Worm (Caenorhabditis elegans) whole organism, L3 larva: ENCODE data around the gene str-153.

Experiments
- aly-2 ChIP-seq: fragments of 150-350 bp; optimal IDR thresholded peaks from 2 replicates; lab custom pipeline; 2014; ENCODE audit warnings: missing biosample characterization, missing genetic modification characterization
- ama-1 ChIP-seq: fragments of 150-350 bp; optimal IDR thresholded peaks from 2 replicates; lab custom pipeline; 2018
- ceh-28 ChIP-seq: fragments of 150-350 bp; optimal IDR thresholded peaks from 2 replicates; lab custom pipeline; 2014; ENCODE audit warnings: missing biosample characterization, missing genetic modification reagents, missing genetic modification characterization
- ceh-82 ChIP-seq: fragments of 150-350 bp; optimal IDR thresholded peaks from 2 replicates; lab custom pipeline; 2014; ENCODE audit warnings: missing biosample characterization, missing genetic modification characterization
- ceh-9 ChIP-seq: sonication (generic microtip); optimal IDR thresholded peaks from 2 replicates; lab custom pipeline; 2018; ENCODE audit warnings: missing biosample characterization, missing genetic modification characterization
- daf-12 ChIP-seq: fragments of 150-350 bp; optimal IDR thresholded peaks from 2 replicates; lab custom pipeline; 2014; ENCODE audit warnings: missing biosample characterization, missing genetic modification reagents, missing genetic modification characterization
- egl-27 ChIP-seq: sonication (generic microtip); optimal IDR thresholded peaks from 4 replicates; lab custom pipeline; 2017; ENCODE audit warnings: missing biosample characterization, missing genetic modification reagents, missing genetic modification characterization
- egl-5 ChIP-seq: fragments of 150-350 bp; optimal IDR thresholded peaks from 2 replicates; lab custom pipeline; 2017; ENCODE audit warnings: missing biosample characterization, missing genetic modification reagents, missing genetic modification characterization, inconsistent platforms
- elt-1 ChIP-seq: fragments of 150-350 bp; optimal IDR thresholded peaks from 2 replicates; lab custom pipeline; 2014; ENCODE audit warnings: missing biosample characterization, missing genetic modification characterization
- elt-2 ChIP-seq: sonication (generic microtip); optimal IDR thresholded peaks from 2 replicates; lab custom pipeline; 2016; ENCODE audit warnings: missing genetic modification reagents, mild to moderate bottlenecking, missing genetic modification characterization, missing compliant biosample characterization
- elt-3 ChIP-seq, 3 experiments: fragments of 150-350 bp in 1 of 3; sonication (generic microtip) in 2 of 3; optimal IDR thresholded peaks; 2 replicates in 2 of 3; 4 replicates in 1 of 3; lab custom pipeline; 2014 to 2017; ENCODE audit warnings: missing biosample characterization in 3 of 3, missing genetic modification characterization in 3 of 3
- eor-1 ChIP-seq, 2 experiments: fragments of 150-350 bp; optimal IDR thresholded peaks; 2 replicates each; lab custom pipeline; 2014 to 2018; ENCODE audit warnings: missing biosample characterization in 2 of 2, missing genetic modification characterization in 2 of 2
- fkh-10 ChIP-seq: sonication (generic microtip); optimal IDR thresholded peaks from 2 replicates; lab custom pipeline; 2017; ENCODE audit warnings: missing biosample characterization, missing genetic modification reagents, missing genetic modification characterization
- fkh-2 ChIP-seq: fragments of 150-350 bp; optimal IDR thresholded peaks from 2 replicates; lab custom pipeline; 2014; ENCODE audit warnings: missing biosample characterization, missing genetic modification reagents, missing genetic modification characterization
- hmg-11 ChIP-seq: sonication (generic microtip); optimal IDR thresholded peaks from 2 replicates; lab custom pipeline; 2016; ENCODE audit warnings: missing genetic modification characterization, missing compliant biosample characterization
- lin-15B ChIP-seq: fragments of 150-350 bp; optimal IDR thresholded peaks from 2 replicates; lab custom pipeline; 2014; ENCODE audit warnings: missing biosample characterization, missing genetic modification characterization
- lin-39 ChIP-seq: fragments of 150-350 bp; optimal IDR thresholded peaks from 2 replicates; lab custom pipeline; 2018; ENCODE audit warnings: missing biosample characterization, missing genetic modification reagents, missing genetic modification characterization
- mml-1 ChIP-seq: fragments of 150-350 bp; sonication (generic microtip); optimal IDR thresholded peaks from 3 replicates; lab custom pipeline; 2014; ENCODE audit warnings: missing biosample characterization, missing genetic modification characterization
- nhr-11 ChIP-seq: fragments of 150-350 bp; optimal IDR thresholded peaks from 2 replicates; lab custom pipeline; 2014; ENCODE audit warnings: missing biosample characterization, missing genetic modification characterization
- nhr-23 ChIP-seq: fragments of 150-350 bp; optimal IDR thresholded peaks from 2 replicates; lab custom pipeline; 2014; ENCODE audit warnings: missing biosample characterization, missing genetic modification reagents, missing genetic modification characterization
- nhr-25 ChIP-seq: sonication (generic microtip); optimal IDR thresholded peaks from 2 replicates; lab custom pipeline; 2017; ENCODE audit warnings: missing biosample characterization, missing genetic modification characterization
- nhr-28 ChIP-seq: fragments of 150-350 bp; optimal IDR thresholded peaks from 2 replicates; lab custom pipeline; 2014; ENCODE audit warnings: missing biosample characterization, missing genetic modification characterization
- nhr-43 ChIP-seq: sonication (generic microtip); optimal IDR thresholded peaks from 2 replicates; lab custom pipeline; 2016; ENCODE audit warnings: mild to moderate bottlenecking, missing genetic modification characterization, missing compliant biosample characterization; ENCODE audit not compliant: poor library complexity, severe bottlenecking
- nhr-67 ChIP-seq: fragments of 150-350 bp; optimal IDR thresholded peaks from 2 replicates; lab custom pipeline; 2014; ENCODE audit warnings: missing biosample characterization, missing genetic modification characterization
- nhr-76 ChIP-seq: fragments of 150-350 bp; sonication (generic microtip); optimal IDR thresholded peaks from 5 replicates; lab custom pipeline; 2014; ENCODE audit warnings: missing biosample characterization, missing genetic modification characterization
- pqm-1 ChIP-seq: fragments of 150-350 bp; optimal IDR thresholded peaks from 2 replicates; lab custom pipeline; 2017; ENCODE audit warnings: missing biosample characterization, missing genetic modification characterization, inconsistent platforms
- sea-2 ChIP-seq: fragments of 150-350 bp; sonication (generic microtip); optimal IDR thresholded peaks from 4 replicates; lab custom pipeline; 2014; ENCODE audit warnings: missing biosample characterization, missing genetic modification reagents, missing genetic modification characterization
- snpc-4 ChIP-seq: fragments of 150-350 bp; optimal IDR thresholded peaks from 2 replicates; lab custom pipeline; 2014; ENCODE audit warnings: missing biosample characterization, missing genetic modification characterization
- unc-39 ChIP-seq: sonication (generic microtip); optimal IDR thresholded peaks from 4 replicates; lab custom pipeline; 2017; ENCODE audit warnings: missing biosample characterization, missing genetic modification characterization
- unc-62 ChIP-seq: fragments of 150-350 bp; sonication (generic microtip); optimal IDR thresholded peaks from 4 replicates; lab custom pipeline; 2014; ENCODE audit warnings: missing biosample characterization, missing genetic modification reagents, missing genetic modification characterization
- zag-1 ChIP-seq: fragments of 150-350 bp; optimal IDR thresholded peaks from 2 replicates; lab custom pipeline; 2014; ENCODE audit warnings: missing biosample characterization, missing genetic modification characterization
- ztf-11 ChIP-seq: fragments of 150-350 bp; optimal IDR thresholded peaks from 2 replicates; lab custom pipeline; 2014; ENCODE audit warnings: missing biosample characterization, missing genetic modification characterization

str-153 gene

DNA sequence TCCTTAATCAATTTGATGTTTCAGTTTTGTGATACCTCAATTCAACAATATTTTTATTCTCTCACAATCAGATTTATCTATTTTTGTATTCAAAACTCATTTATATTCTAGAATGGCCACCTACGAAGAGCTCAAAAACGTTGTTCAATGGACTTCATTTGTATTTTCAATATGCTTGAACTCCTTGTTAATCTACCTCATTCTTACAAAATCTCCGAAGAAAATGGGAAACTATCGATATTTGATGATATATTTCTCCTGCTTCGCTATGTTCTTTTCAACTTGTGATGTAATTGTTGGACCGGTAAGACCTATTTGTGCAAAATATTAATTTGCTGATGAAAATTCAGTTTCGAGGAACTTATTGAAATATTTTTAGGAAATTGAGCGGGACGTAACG is 26.4 kb downstream of the str-153 start, which contains the start of gene str-164:
TSS of gene str-164 (plus strand) at position 113 of the 400 bp plus-strand sequence.
- TF ChIP-seq unc-62 (no peak), sea-2 (no peak), nhr-25 (tag; lab: Kevin White, UChicago) (no peak), fkh-2 (tag; lab: Kevin White, UChicago) (no peak), ceh-28 (tag; lab: Kevin White, UChicago) (no peak), daf-12 (no peak), nhr-11 (tag; lab: Kevin White, UChicago) (no peak), unc-39 (tag; lab: Kevin White, UChicago) (no peak), ceh-82 (tag; lab: Kevin White, UChicago) (no peak), elt-3 (tag; optimal IDR thresholded peaks at IDR 0.05; lab: Kevin White, UChicago) (no peak)

- TF ChIP-seq ama-1 = no peak
- TF ChIP-seq egl-27 = no peak
- TF ChIP-seq lin-15B (tag; lab: Kevin White, UChicago) = no peak
- TF ChIP-seq nhr-11 (tag; lab: Kevin White, UChicago) = no peak
- no peak for TF ChIP-seq egl-5 (tag; lab: Kevin White, UChicago)
- no peak for TF ChIP-seq ztf-11 (tag; lab: Kevin White, UChicago)
- no peak for TF ChIP-seq nhr-43 (tag; lab: Kevin White, UChicago)
- TF ChIP-seq, all 47 proteins: peak for 0
These were observed 29.6 kb downstream of the str-153 start, which contains the start of gene txt-3 for ce11 chrIV:4963834-4964233. Gene txt-3, plus strand, starts transcription at chrIV:4963958.

ce11 chrIV:4969419-4969818 is 35.2 kb downstream of the str-153 start, which contains the start of gene Y9C9A.13:
Gene Y9C9A.13, minus strand, starts transcription at chrIV:4969519.
- TF ChIP-seq fkh-10 (GFP tag; lab: Kevin White, UChicago) (no peak), eor-1 (tag; optimal IDR thresholded peaks at IDR 0.05; lab: Kevin White, UChicago) (no peak), pqm-1 (tag; lab: Kevin White, UChicago) (no peak), snpc-4 (tag; lab: Kevin White, UChicago) (no peak)

DNA sequence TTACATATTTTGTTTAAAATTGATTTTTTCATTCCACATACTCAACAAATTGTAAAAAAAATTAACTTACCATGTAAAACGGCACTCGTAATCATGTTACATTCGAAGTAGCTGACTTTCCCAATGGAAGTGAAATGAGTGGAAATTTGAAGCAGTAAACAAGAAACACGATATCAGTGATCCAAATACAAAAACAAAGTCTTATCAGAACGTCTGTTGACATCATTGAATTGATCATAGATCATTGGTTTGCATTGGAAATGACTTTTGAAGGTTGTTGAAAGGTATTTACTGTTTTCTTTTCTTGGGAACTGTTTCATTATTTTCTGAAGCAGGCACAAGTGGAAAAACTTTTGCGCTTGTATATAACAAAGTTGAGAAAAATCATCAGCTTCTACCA is 41.8 kb downstream of the str-153 start, which contains the start of gene Y9C9A.16:
TSS of gene Y9C9A.16 (minus strand) at position 131 of the 400 bp plus-strand sequence.
- TF ChIP-seq nhr-43 (tag; lab: Kevin White, UChicago) (no peak), elt-1 (no peak), snpc-4 (tag; lab: Kevin White, UChicago) (no peak), unc-39 (tag; lab: Kevin White, UChicago) (no peak), egl-5 (tag; lab: Kevin White, UChicago) (no peak), aly-2 (tag; lab: Kevin White, UChicago) (no peak), hmg-11 (tag; lab: Kevin White, UChicago) (no peak), ztf-11 (tag; lab: Kevin White, UChicago) (no peak), nhr-76 (tag; lab: Kevin White, UChicago) (no peak), nhr-67 (tag; lab: Kevin White, UChicago) (no peak), nhr-25 (tag; lab: Kevin White, UChicago) (no peak), ceh-9 (no peak), nhr-23 (tag; lab: Kevin White, UChicago) (no peak), fkh-2 (tag; lab: Kevin White, UChicago) (no peak), daf-12 (no peak)

DNA sequence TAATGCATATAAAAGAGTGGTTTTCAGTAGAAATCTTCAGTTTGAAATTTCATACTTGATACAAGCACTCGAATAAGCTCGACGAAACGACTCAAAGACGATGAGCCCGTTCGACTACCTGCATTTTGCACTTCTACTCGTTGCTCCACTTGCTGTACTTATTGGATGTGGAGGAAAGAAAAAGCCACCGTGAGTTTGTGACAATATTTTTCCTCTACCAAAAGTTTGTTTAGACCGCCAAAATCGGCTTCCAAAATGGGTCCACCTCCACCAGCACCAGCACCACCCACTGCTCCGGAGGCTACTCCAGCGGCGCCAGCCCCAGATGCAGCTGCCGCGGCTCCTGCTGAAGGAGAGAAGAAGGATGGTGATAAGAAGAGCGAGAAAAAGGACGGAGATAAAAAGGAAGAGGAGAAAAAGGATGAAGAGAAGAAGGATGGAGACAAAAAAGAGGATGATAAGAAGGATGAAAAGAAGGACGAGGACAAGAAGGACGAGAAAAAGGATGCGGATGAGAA is 43.0 kb downstream of the str-153 start, which contains the start of gene E03H12.5:
TSS of gene E03H12.5 (plus strand) at position 51 of the 518 bp plus-strand sequence.
- TF ChIP-seq ceh-28 (tag; lab: Kevin White, UChicago) (no peak), nhr-28 (no peak), zag-1 (tag; lab: Kevin White, UChicago) (no peak), ceh-82 (tag; lab: Kevin White, UChicago) (no peak), nhr-11 (tag; lab: Kevin White, UChicago) (no peak), elt-2 (no peak), mml-1 (tag; lab: Kevin White, UChicago) (no peak), hmg-11 (tag; lab: Kevin White, UChicago) (no peak), egl-5 (tag; lab: Kevin White, UChicago) (no peak), ama-1 (no peak), lin-39 (tag; lab: Kevin White, UChicago) (no peak), unc-39 (tag; lab: Kevin White, UChicago) (no peak), unc-62 (no peak), fkh-2 (tag; lab: Kevin White, UChicago) (no peak)
